Worm (Caenorhabditis elegans) whole organism, early embryonic: ENCODE measurements around the gene aqp-3.

Experiments used
- B0310.2 ChIP-seq: sonication (generic microtip); optimal IDR thresholded peaks from 2 replicates; lab custom pipeline; 2016; ENCODE audit warnings: mild to moderate bottlenecking, missing genetic modification characterization, missing compliant biosample characterization
- F13C5.2 ChIP-seq: sonication (generic microtip); optimal IDR thresholded peaks from 2 replicates; lab custom pipeline; 2017; ENCODE audit warnings: mild to moderate bottlenecking, missing genetic modification characterization, inconsistent platforms, missing compliant biosample characterization
- aly-1 ChIP-seq: sonication (generic microtip); optimal IDR thresholded peaks from 2 replicates; lab custom pipeline; 2016; ENCODE audit warnings: missing genetic modification characterization, missing compliant biosample characterization
- ama-1 ChIP-seq: fragments of 150-350 bp; optimal IDR thresholded peaks from 2 replicates; lab custom pipeline; 2014
- ceh-13 ChIP-seq: fragments of 200-800 bp; sonication (Bioruptor generic); optimal IDR thresholded peaks from 2 replicates; lab custom pipeline; 2018; ENCODE audit warnings: mild to moderate bottlenecking, missing genetic modification characterization, missing compliant biosample characterization
- ceh-36 ChIP-seq: sonication (generic microtip); optimal IDR thresholded peaks from 2 replicates; lab custom pipeline; 2016; ENCODE audit warnings: missing genetic modification characterization, inconsistent platforms, missing compliant biosample characterization
- ets-7 ChIP-seq: sonication (generic microtip); optimal IDR thresholded peaks from 2 replicates; lab custom pipeline; 2016; ENCODE audit warnings: missing genotype, missing genetic modification characterization, missing compliant biosample characterization
- flt-1 ChIP-seq: fragments of 200-800 bp; sonication (Bioruptor generic); IDR thresholded peaks from 2 replicates; pipeline ENCODE4 v1.3.6; 2022; ENCODE audit warnings: missing genetic modification characterization, missing compliant biosample characterization
- hmbx-1 ChIP-seq: sonication (generic microtip); optimal IDR thresholded peaks from 2 replicates; lab custom pipeline; 2016; ENCODE audit warnings: mild to moderate bottlenecking, missing genetic modification characterization, missing compliant biosample characterization
- hmg-4 ChIP-seq: fragments of 200-800 bp; sonication (Bioruptor generic); optimal IDR thresholded peaks from 2 replicates; lab custom pipeline; 2018; ENCODE audit warnings: mild to moderate bottlenecking, missing genetic modification characterization, missing compliant biosample characterization
- hnd-1 ChIP-seq: sonication (generic microtip); optimal IDR thresholded peaks from 2 replicates; lab custom pipeline; 2016; ENCODE audit warnings: missing genetic modification characterization, missing compliant biosample characterization
- pes-1 ChIP-seq: fragments of 200-800 bp; sonication (Bioruptor generic); IDR thresholded peaks from 2 replicates; pipeline ENCODE4 v1.3.6; 2022; ENCODE audit warnings: missing genetic modification reagents, missing genetic modification characterization, missing compliant biosample characterization
- scrt-1 ChIP-seq: fragments of 200-800 bp; sonication (Bioruptor generic); IDR thresholded peaks from 2 replicates; pipeline ENCODE4 v1.3.6; 2022; ENCODE audit warnings: missing genetic modification characterization, missing compliant biosample characterization
- sea-1 ChIP-seq: fragments of 200-800 bp; sonication (Bioruptor generic); conservative IDR thresholded peaks from 2 replicates; pipeline ENCODE4 v1.3.6; 2022; ENCODE audit warnings: missing genetic modification characterization, missing compliant biosample characterization
- tbx-11 ChIP-seq: fragments of 200-800 bp; sonication (Bioruptor generic); IDR thresholded peaks from 2 replicates; pipeline ENCODE4 v1.3.6; 2022; ENCODE audit warnings: missing genetic modification characterization, missing compliant biosample characterization
- tbx-37 ChIP-seq: fragments of 200-800 bp; sonication (Bioruptor generic); conservative IDR thresholded peaks from 2 replicates; pipeline ENCODE4 v1.3.6; 2022; ENCODE audit warnings: missing genetic modification reagents, missing genetic modification characterization, missing compliant biosample characterization
- tra-4 ChIP-seq: sonication (generic microtip); optimal IDR thresholded peaks from 2 replicates; lab custom pipeline; 2017; ENCODE audit warnings: missing genetic modification characterization, missing compliant biosample characterization

Gene aqp-3

ce11 chrIV:10936906-10937540 is 29.2 kb downstream of the aqp-3 start, which contains the start of gene fic-1:
Gene fic-1 (plus strand): TSS chrIV:10937454.
- no peak for TF ChIP-seq tra-4

- TF ChIP-seq tra-4 (no peak), hmg-4 (peak; percentile 45)
Observed at ce11 chrIV:10935853-10936491, 30.3 kb downstream of the aqp-3 start, which contains the start of gene lgg-2. Gene lgg-2 (minus strand): TSS chrIV:10935903.

ce11 chrIV:10935336-10935735 is 30.9 kb downstream of the aqp-3 start:
- peak; percentile 11 for TF ChIP-seq ets-7 (tag; lab: Kevin White, UChicago)
- no peak for TF ChIP-seq flt-1 (GFP tag; lab: Robert Waterston, UW)
- TF ChIP-seq F13C5.2: no peak
- TF ChIP-seq tra-4: no peak

- TF ChIP-seq pes-1 (GFP tag; lab: Robert Waterston, UW) (no peak), tbx-11 (GFP tag; lab: Robert Waterston, UW) (no peak), tbx-37 (GFP tag; lab: Robert Waterston, UW) (no peak)
Observed at ce11 chrIV:10934786-10935185, 31.5 kb downstream of the aqp-3 start.

ce11 chrIV:10933777-10934546 is 32.3 kb downstream of the aqp-3 start:
- TF ChIP-seq tra-4 (no peak), flt-1 (GFP tag; lab: Robert Waterston, UW) (no peak), hmbx-1 (tag; lab: Kevin White, UChicago) (no peak), tbx-37 (GFP tag; lab: Robert Waterston, UW) (no peak), ceh-36 (tag; lab: Kevin White, UChicago) (no peak), hmg-4 (no peak), hnd-1 (tag; lab: Kevin White, UChicago) (no peak), sea-1 (GFP tag; lab: Robert Waterston, UW) (no peak), scrt-1 (GFP tag; lab: Robert Waterston, UW) (no peak), ceh-13 (GFP tag; lab: Kevin White, UChicago) (no peak), ama-1 (lab: Kevin White, UChicago) (no peak), pes-1 (GFP tag; lab: Robert Waterston, UW) (no peak), B0310.2 (tag; lab: Kevin White, UChicago) (no peak), tbx-11 (GFP tag; lab: Robert Waterston, UW) (no peak)

- TF ChIP-seq F13C5.2 (peak; percentile 40), hnd-1 (tag; lab: Kevin White, UChicago) (no peak), tbx-37 (GFP tag; lab: Robert Waterston, UW) (no peak), pes-1 (GFP tag; lab: Robert Waterston, UW) (no peak), B0310.2 (tag; lab: Kevin White, UChicago) (no peak), tbx-11 (GFP tag; lab: Robert Waterston, UW) (0 out of 2 replicates have a peak, but pooled peaks have one; percentile 11)
Observed at ce11 chrIV:10933062-10933552, 33.2 kb downstream of the aqp-3 start, which contains the start of the genes dnc-1 and lsm-7. Gene dnc-1 (minus strand): TSS chrIV:10933203. Gene lsm-7 (plus strand): TSS chrIV:10933502.

- TF ChIP-seq hmg-4 (no peak), B0310.2 (tag; lab: Kevin White, UChicago) (no peak), aly-1 (tag; lab: Kevin White, UChicago) (no peak), flt-1 (GFP tag; lab: Robert Waterston, UW) (no peak), ets-7 (tag; lab: Kevin White, UChicago) (no peak), ama-1 (lab: Kevin White, UChicago) (no peak), scrt-1 (GFP tag; lab: Robert Waterston, UW) (no peak)
Observed at ce11 chrIV:10919770-10920169, 46.5 kb downstream of the aqp-3 start, which contains the start of gene rbr-2. Gene rbr-2 (plus strand): TSS chrIV:10920070.

ce11 chrIV:10918877-10919560 is 47.2 kb downstream of the aqp-3 start:
- TF ChIP-seq tbx-11 (GFP tag; lab: Robert Waterston, UW) (no peak), tra-4 (no peak), sea-1 (GFP tag; lab: Robert Waterston, UW) (no peak), hnd-1 (tag; lab: Kevin White, UChicago) (no peak), scrt-1 (GFP tag; lab: Robert Waterston, UW) (no peak), hmg-4 (peak; percentile 13), pes-1 (GFP tag; lab: Robert Waterston, UW) (no peak), ama-1 (lab: Kevin White, UChicago) (no peak), ceh-36 (tag; lab: Kevin White, UChicago) (no peak), hmbx-1 (tag; lab: Kevin White, UChicago) (no peak), B0310.2 (tag; lab: Kevin White, UChicago) (no peak), ceh-13 (GFP tag; lab: Kevin White, UChicago) (no peak), F13C5.2 (peak; percentile 51), tbx-37 (GFP tag; lab: Robert Waterston, UW) (no peak), aly-1 (tag; lab: Kevin White, UChicago) (no peak), flt-1 (GFP tag; lab: Robert Waterston, UW) (no peak), ets-7 (tag; lab: Kevin White, UChicago) (no peak)
